Worm (Caenorhabditis elegans): ENCODE data around the gene C56G2.22.

The C56G2.22 gene

DNA sequence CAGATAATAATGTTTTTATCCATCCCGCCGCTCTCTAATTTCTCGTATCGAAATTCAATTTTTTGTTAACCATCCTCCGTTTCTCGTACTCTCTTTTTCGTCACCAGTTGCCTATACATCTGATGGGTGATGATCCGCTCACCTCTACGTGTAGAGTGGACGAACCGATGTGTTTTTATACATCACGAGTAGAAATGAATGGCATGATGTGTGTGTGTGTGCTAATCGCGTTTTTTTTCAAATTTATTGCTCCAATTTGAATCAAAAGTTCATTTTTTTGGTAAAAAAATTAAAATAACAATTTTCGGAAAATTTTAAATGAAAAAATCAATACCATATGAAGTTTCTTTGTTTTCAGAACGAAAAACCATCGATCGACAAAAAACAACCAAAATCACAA, 9.8 kb downstream of the C56G2.22 start:
- TF ChIP-seq duxl-1 (tag; optimal IDR thresholded peaks at IDR 0.05; ENCODE audit: poor library complexity) (no peak), hlh-30 (tag; optimal IDR thresholded peaks at IDR 0.05; ENCODE audit: insufficient read depth) (peak; percentile 64), nhr-42 (GFP tag; IDR thresholded peaks at IDR 0.05) (no peak), pqm-1 (tag; optimal IDR thresholded peaks at IDR 0.05) (no peak), aha-1 (tag) (peak; percentile 41)

DNA sequence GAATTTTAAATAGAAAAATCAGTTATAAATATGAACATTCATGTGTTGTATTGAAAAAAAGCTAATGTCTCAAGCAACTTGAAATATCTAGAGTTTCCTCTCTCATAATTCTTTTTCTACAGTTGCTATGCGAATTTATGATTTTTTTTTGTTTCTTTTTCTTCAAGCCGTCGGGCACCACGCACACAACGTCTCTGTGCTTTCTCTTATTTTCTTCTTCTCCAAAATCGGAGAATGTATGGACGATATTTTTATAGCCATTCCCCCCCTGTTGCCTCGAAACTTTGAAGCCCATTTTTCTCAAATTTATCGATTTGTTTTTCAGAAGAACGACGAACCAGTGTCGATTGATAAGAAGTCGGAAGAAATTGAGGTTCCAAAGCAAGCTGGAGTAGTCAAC, 10.5 kb downstream of the C56G2.22 start:
- TF ChIP-seq snpc-1.2 (GFP tag; IDR thresholded peaks at IDR 0.05) (no peak), aha-1 (tag) (peak; percentile 91)

DNA sequence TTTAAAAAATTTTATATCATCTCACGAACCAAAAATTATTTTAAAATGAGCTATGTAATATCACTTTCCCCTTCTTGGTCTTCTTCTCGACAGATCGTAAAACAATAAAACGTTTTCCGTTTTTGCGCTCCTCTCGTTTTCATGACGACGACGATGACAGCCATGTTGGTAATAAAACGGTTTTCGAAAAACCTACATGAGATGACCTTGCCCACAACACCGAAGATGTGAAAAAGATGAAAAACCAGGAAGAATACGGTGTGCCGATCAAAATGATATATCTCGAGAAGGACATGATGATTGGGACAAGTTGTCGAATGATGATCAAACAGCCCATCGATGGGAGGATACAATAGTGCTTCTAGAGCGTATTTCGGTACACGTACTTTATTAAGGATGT, 12.5 kb downstream of the C56G2.22 start:
- TF ChIP-seq daf-19 (GFP tag; conservative IDR thresholded peaks at IDR 0.05) (no peak), tra-1 (GFP tag; IDR thresholded peaks at IDR 0.05) (no peak), dmd-6 (GFP tag; IDR thresholded peaks at IDR 0.05) (no peak), tag-97 (GFP tag; IDR thresholded peaks at IDR 0.05) (no peak), dmd-9 (GFP tag; IDR thresholded peaks at IDR 0.05) (no peak), T26A8.4 (GFP tag; IDR thresholded peaks at IDR 0.05) (no peak), pqm-1 (tag; optimal IDR thresholded peaks at IDR 0.05) (no peak), egl-43 (GFP tag; IDR thresholded peaks at IDR 0.05) (no peak), nhr-76 (tag; optimal IDR thresholded peaks at IDR 0.05) (no peak), zfp-2 (tag; optimal IDR thresholded peaks at IDR 0.05) (no peak), ztf-11 (tag; optimal IDR thresholded peaks at IDR 0.05) (no peak), dpl-1 (GFP tag; optimal IDR thresholded peaks at IDR 0.05) (no peak), nhr-6 (tag; optimal IDR thresholded peaks at IDR 0.05) (no peak), lin-29 (GFP tag; IDR thresholded peaks at IDR 0.05) (no peak), cey-2 (tag; optimal IDR thresholded peaks at IDR 0.05; ENCODE audit: borderline replicate concordance, insufficient read depth) (no peak), ctbp-1 (GFP tag; IDR thresholded peaks at IDR 0.05) (no peak), lin-1 (GFP tag; IDR thresholded peaks at IDR 0.05) (no peak), mdl-1 (tag; optimal IDR thresholded peaks at IDR 0.05) (no peak), nhr-111 (GFP tag; optimal IDR thresholded peaks at IDR 0.05) (no peak), spr-1 (tag; optimal IDR thresholded peaks at IDR 0.05) (no peak)

DNA sequence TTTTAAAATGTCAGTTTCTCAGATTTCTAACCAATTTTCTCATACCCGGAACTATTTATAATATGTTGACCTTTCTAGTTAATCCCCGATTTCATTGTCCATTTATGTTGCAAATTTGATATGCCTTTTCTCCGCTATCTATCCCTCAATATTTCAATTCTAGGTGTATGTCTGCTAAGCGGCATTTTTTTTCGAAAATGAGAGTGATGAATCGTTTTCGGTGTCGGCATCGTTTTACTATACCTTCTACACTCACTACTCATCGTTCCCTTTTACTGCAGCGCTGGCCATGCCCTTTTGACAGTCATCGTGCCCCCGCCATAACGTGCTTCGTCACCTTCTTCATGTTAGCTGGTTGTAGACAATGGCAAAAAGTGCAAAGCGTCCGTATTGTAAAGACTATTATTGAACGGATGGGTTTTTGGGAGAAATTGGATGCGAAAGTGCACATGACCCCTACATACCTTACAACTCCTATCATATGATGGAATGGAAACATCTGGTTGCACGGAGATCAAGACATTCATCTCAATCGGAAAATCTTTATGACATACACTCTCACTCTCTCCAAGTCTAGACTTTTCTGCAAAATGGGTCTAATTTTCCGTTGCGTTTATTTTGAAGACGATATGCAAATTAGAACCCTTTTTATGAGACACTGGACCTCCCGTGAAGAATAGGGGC, 13.1 kb downstream of the C56G2.22 start:
- TF ChIP-seq nhr-25 (tag; optimal IDR thresholded peaks at IDR 0.05; ENCODE audit: borderline replicate concordance, insufficient read depth) (no peak), ces-1 (GFP tag; optimal IDR thresholded peaks at IDR 0.05) (no peak), spr-3 (GFP tag; optimal IDR thresholded peaks at IDR 0.05) (no peak), gei-8 (GFP tag; optimal IDR thresholded peaks at IDR 0.05) (no peak), pqm-1 (tag; optimal IDR thresholded peaks at IDR 0.05) (no peak), mes-2 (tag; optimal IDR thresholded peaks at IDR 0.05; ENCODE audit: poor library complexity, severe bottlenecking) (peak; percentile 18), ama-1 (optimal IDR thresholded peaks at IDR 0.05) (peak; percentile 14), unc-62 (GFP tag; optimal IDR thresholded peaks at IDR 0.05 in 1 of 2) (peak in 1 of 2 experiments; percentile 98), unc-62 (tag; optimal IDR thresholded peaks at IDR 0.05) (no peak), hlh-30 (tag; optimal IDR thresholded peaks at IDR 0.05; ENCODE audit: insufficient read depth) (peak; percentile 86), zip-2 (tag; optimal IDR thresholded peaks at IDR 0.05) (no peak), snpc-4 (tag; optimal IDR thresholded peaks at IDR 0.05) (no peak), unc-39 (tag; optimal IDR thresholded peaks at IDR 0.05) (no peak), fkh-10 (GFP tag; optimal IDR thresholded peaks at IDR 0.05) (no peak), nhr-11 (tag; optimal IDR thresholded peaks at IDR 0.05) (peak; percentile 7), lsy-2 (tag; optimal IDR thresholded peaks at IDR 0.05) (peak in 1 of 2 experiments; percentile 7), lin-29 (GFP tag; IDR thresholded peaks at IDR 0.05) (no peak), egl-43 (GFP tag; IDR thresholded peaks at IDR 0.05) (no peak; the same call in 1 of the 2 replicates), mdl-1 (tag; optimal IDR thresholded peaks at IDR 0.05) (peak in 1 of 2 experiments; percentile 34), R02D3.7 (tag; optimal IDR thresholded peaks at IDR 0.05) (no peak)

Measured in whole organism, L4 larva.